Fruit fly (Drosophila melanogaster) whole organism, wandering third instar larva: Measurements from ENCODE around the gene Kap-alpha3.

Experiments used
- Abd-B ChIP-seq: fragments of >200 bp; optimal IDR thresholded peaks from 2 replicates; lab custom pipeline; 2017; ENCODE audit warnings: missing biosample characterization, missing genetic modification characterization
- CG32264 ChIP-seq: fragments of 200-800 bp; sonication (Bioruptor generic); optimal IDR thresholded peaks from 2 replicates; lab custom pipeline; 2016; ENCODE audit warnings: missing biosample characterization, missing genetic modification characterization
- CG9705 ChIP-seq: fragments of 200-800 bp; sonication (Bioruptor generic); optimal IDR thresholded peaks from 2 replicates; lab custom pipeline; 2018; ENCODE audit warnings: missing biosample characterization, mild to moderate bottlenecking, missing genetic modification characterization
- CrebA ChIP-seq: fragments of 200-800 bp; sonication (Bioruptor generic); optimal IDR thresholded peaks from 2 replicates; lab custom pipeline; 2016; ENCODE audit warnings: missing biosample characterization, mild to moderate bottlenecking, missing genetic modification characterization, borderline replicate concordance
- Dfd ChIP-seq: fragments of >200 bp; optimal IDR thresholded peaks from 2 replicates; lab custom pipeline; 2017; ENCODE audit warnings: missing biosample characterization, missing genetic modification characterization
- Dif ChIP-seq: fragments of 200-275, 200-300 bp; sonication (Bioruptor generic); optimal IDR thresholded peaks from 2 replicates; lab custom pipeline; 2018; ENCODE audit warnings: missing biosample characterization, missing genetic modification characterization; ENCODE audit not compliant: partially characterized antibody
- GATAd ChIP-seq: sonication (Bioruptor generic); optimal IDR thresholded peaks from 2 replicates; lab custom pipeline; 2016; ENCODE audit warnings: missing biosample characterization, missing genetic modification characterization
- HLH106 ChIP-seq: fragments of 200-800 bp; optimal IDR thresholded peaks from 3 replicates; lab custom pipeline; 2019; ENCODE audit warnings: missing biosample characterization, mild to moderate bottlenecking, missing genetic modification characterization, moderate library complexity
- Hnf4 ChIP-seq: fragments of 200-800 bp; sonication (Bioruptor generic); optimal IDR thresholded peaks from 2 replicates; lab custom pipeline; 2016; ENCODE audit warnings: missing biosample characterization, mild to moderate bottlenecking, missing genetic modification characterization
- Hr78 ChIP-seq: fragments of >200 bp; optimal IDR thresholded peaks from 2 replicates; lab custom pipeline; 2017; ENCODE audit warnings: missing biosample characterization, missing genetic modification characterization
- Hr83 ChIP-seq: fragments of 200-300 bp; sonication (Bioruptor generic); optimal IDR thresholded peaks from 2 replicates; lab custom pipeline; 2016; ENCODE audit warnings: missing biosample characterization, mild to moderate bottlenecking, missing genetic modification characterization, moderate library complexity; ENCODE audit not compliant: poor library complexity, severe bottlenecking
- Jra ChIP-seq: sonication (Bioruptor generic); optimal IDR thresholded peaks from 2 replicates; lab custom pipeline; 2016; ENCODE audit warnings: missing biosample characterization, missing genetic modification characterization
- Mio ChIP-seq: sonication (Bioruptor generic); optimal IDR thresholded peaks from 2 replicates; lab custom pipeline; 2016; ENCODE audit warnings: missing biosample characterization, missing genetic modification characterization
- Myc ChIP-seq: fragments of >200 bp; optimal IDR thresholded peaks from 2 replicates; lab custom pipeline; 2017
- N ChIP-seq: fragments of >200 bp; optimal IDR thresholded peaks from 2 replicates; lab custom pipeline; 2018; ENCODE audit warnings: missing biosample characterization, missing external identifiers, missing genetic modification characterization
- OdsH ChIP-seq: fragments of 200-800 bp; sonication (Bioruptor generic); optimal IDR thresholded peaks from 2 replicates; lab custom pipeline; 2016; ENCODE audit warnings: missing biosample characterization, mild to moderate bottlenecking, missing genetic modification characterization
- Rel ChIP-seq, 2 experiments: fragments of 200-800 bp; sonication (Bioruptor generic) in 1 of 2; optimal IDR thresholded peaks; 2 replicates in 1 of 2; 3 replicates in 1 of 2; lab custom pipeline; 2016 to 2019; ENCODE audit warnings: mild to moderate bottlenecking in 2 of 2, missing biosample characterization in 2 of 2, missing genetic modification characterization in 2 of 2, moderate library complexity in 1 of 2
- Sp1 ChIP-seq: fragments of 200-800 bp; sonication (Bioruptor generic); optimal IDR thresholded peaks from 3 replicates; lab custom pipeline; 2019; ENCODE audit warnings: missing biosample characterization, mild to moderate bottlenecking, missing genetic modification characterization, moderate library complexity
- Vsx2 ChIP-seq: fragments of 200-300, 225-300 bp; sonication (Bioruptor generic); optimal IDR thresholded peaks from 2 replicates; lab custom pipeline; 2018; ENCODE audit warnings: missing biosample characterization, missing genetic modification characterization; ENCODE audit not compliant: partially characterized antibody
- br ChIP-seq: fragments of 200-800 bp; sonication (Bioruptor generic); optimal IDR thresholded peaks from 2 replicates; lab custom pipeline; 2016; ENCODE audit warnings: missing biosample characterization, missing genetic modification characterization
- brk ChIP-seq: fragments of 200-800 bp; sonication (Bioruptor generic); optimal IDR thresholded peaks from 2 replicates; lab custom pipeline; 2016; ENCODE audit warnings: missing biosample characterization, mild to moderate bottlenecking, missing genetic modification characterization
- dl ChIP-seq, 2 experiments: fragments of 175-275, 200-275 bp in 1 of 2; fragments of 200-275 bp in 1 of 2; sonication (Bioruptor generic); optimal IDR thresholded peaks; lab custom pipeline; 2018; ENCODE audit warnings: mild to moderate bottlenecking in 2 of 2, missing biosample characterization in 2 of 2, missing genetic modification characterization in 2 of 2, moderate library complexity in 2 of 2; ENCODE audit not compliant: partially characterized antibody in 2 of 2, insufficient read depth in 1 of 2
- dmrt93B ChIP-seq: fragments of 200-800 bp; sonication (Bioruptor generic); optimal IDR thresholded peaks from 2 replicates; lab custom pipeline; 2018; ENCODE audit warnings: missing biosample characterization, mild to moderate bottlenecking, missing genetic modification characterization
- dsf ChIP-seq: sonication (Bioruptor generic); optimal IDR thresholded peaks from 2 replicates; lab custom pipeline; 2016; ENCODE audit warnings: missing biosample characterization, missing genetic modification characterization, borderline replicate concordance
- ey ChIP-seq: fragments of 200-800 bp; sonication (Bioruptor generic); optimal IDR thresholded peaks from 2 replicates; lab custom pipeline; 2016; ENCODE audit warnings: missing biosample characterization, missing genetic modification characterization
- foxo ChIP-seq, 2 experiments: fragments of 200-800 bp; sonication (Bioruptor generic); optimal IDR thresholded peaks; 2 replicates in 1 of 2; 3 replicates in 1 of 2; lab custom pipeline; 2016 to 2017; ENCODE audit warnings: missing biosample characterization in 2 of 2, missing genetic modification characterization in 2 of 2
- fru ChIP-seq: fragments of 200-800 bp; sonication (Bioruptor generic); optimal IDR thresholded peaks from 3 replicates; lab custom pipeline; 2016; ENCODE audit warnings: missing biosample characterization, mild to moderate bottlenecking, missing genetic modification characterization
- h ChIP-seq: fragments of 200-800 bp; sonication (Bioruptor generic); optimal IDR thresholded peaks from 3 replicates; lab custom pipeline; 2016; ENCODE audit warnings: missing biosample characterization, mild to moderate bottlenecking, missing genetic modification characterization
- jim ChIP-seq: fragments of 175-275, 200-325 bp; sonication (Bioruptor generic); optimal IDR thresholded peaks from 2 replicates; lab custom pipeline; 2016; ENCODE audit warnings: missing biosample characterization, mild to moderate bottlenecking, missing genetic modification characterization
- lola ChIP-seq: fragments of >200 bp; optimal IDR thresholded peaks from 2 replicates; lab custom pipeline; 2017; ENCODE audit warnings: missing biosample characterization, missing genetic modification characterization
- pan ChIP-seq: fragments of >200 bp; optimal IDR thresholded peaks from 2 replicates; lab custom pipeline; 2017
- psq ChIP-seq: fragments of 200-800 bp; sonication (Bioruptor generic); optimal IDR thresholded peaks from 3 replicates; lab custom pipeline; 2017; ENCODE audit warnings: missing biosample characterization, mild to moderate bottlenecking, missing genetic modification characterization, moderate library complexity
- rgr ChIP-seq: fragments of 200-800 bp; sonication (Bioruptor generic); optimal IDR thresholded peaks from 3 replicates; lab custom pipeline; 2016; ENCODE audit warnings: missing biosample characterization, mild to moderate bottlenecking, missing genetic modification characterization
- sage ChIP-seq: fragments of 200-800 bp; sonication (Bioruptor generic); optimal IDR thresholded peaks from 2 replicates; lab custom pipeline; 2016; ENCODE audit warnings: missing biosample characterization, mild to moderate bottlenecking, missing genetic modification characterization
- sv ChIP-seq: fragments of 200-800 bp; sonication (Bioruptor generic); optimal IDR thresholded peaks from 3 replicates; lab custom pipeline; 2016; ENCODE audit warnings: missing biosample characterization, missing genetic modification characterization
- tai ChIP-seq: sonication (Bioruptor generic); optimal IDR thresholded peaks from 2 replicates; lab custom pipeline; 2016; ENCODE audit warnings: missing biosample characterization, missing genetic modification characterization
- usp ChIP-seq: fragments of >200 bp; optimal IDR thresholded peaks from 2 replicates; lab custom pipeline; 2017; ENCODE audit warnings: missing biosample characterization, missing genetic modification characterization
- woc ChIP-seq: sonication (Bioruptor generic); optimal IDR thresholded peaks from 2 replicates; lab custom pipeline; 2016; ENCODE audit warnings: missing biosample characterization, mild to moderate bottlenecking, missing genetic modification characterization

The Kap-alpha3 gene

DNA sequence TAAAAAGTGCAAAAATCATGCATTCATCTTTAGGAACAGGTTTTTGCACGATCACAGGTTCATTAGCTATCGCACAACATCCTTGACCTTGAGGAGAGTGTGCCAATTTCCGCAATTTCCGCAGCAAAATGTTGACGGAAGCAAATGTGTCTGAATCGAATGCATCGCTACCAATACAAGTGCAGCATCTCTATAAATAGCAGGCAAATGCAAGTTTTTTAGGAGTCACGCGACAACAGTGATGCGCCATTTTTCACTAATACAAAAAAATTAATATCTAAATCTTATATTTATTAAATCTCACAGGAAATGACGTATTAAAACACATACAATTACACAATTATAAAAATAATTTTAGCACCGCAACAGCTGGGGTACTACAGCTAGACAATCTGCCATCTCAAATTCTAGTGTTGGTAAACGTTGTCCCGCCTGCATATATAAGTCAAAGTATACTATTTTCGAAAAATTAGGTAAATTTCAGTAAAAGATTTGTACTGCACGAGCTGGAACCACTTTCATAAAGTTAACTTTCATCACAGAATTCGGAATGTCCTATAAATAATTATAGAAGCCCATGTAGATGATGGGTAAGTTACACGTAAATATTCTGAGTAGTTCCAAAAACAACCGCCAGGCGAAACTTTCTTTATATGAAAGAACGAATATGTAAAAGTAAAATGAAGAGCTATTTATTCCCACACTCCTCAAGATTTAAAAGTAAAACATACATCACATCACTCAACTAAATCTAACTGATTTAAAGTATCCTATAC, 3.5 kb downstream of the Kap-alpha3 start, which contains the start of gene CG9399:
TSS of gene CG9399 (minus strand) at position 400 of the 776 bp plus-strand sequence.
- TF ChIP-seq jim (GFP tag; lab: Kevin White, UChicago) (peak; percentile 52), usp (GFP tag; lab: Kevin White, UChicago) (no peak), foxo (GFP tag; optimal IDR thresholded peaks at IDR 0.05; lab: Kevin White, UChicago) (peak in 1 of 2 experiments; percentile 98), Hr78 (GFP tag; lab: Kevin White, UChicago) (no peak), Hr83 (GFP tag; lab: Kevin White, UChicago) (peak; percentile 87), Jra (GFP tag; lab: Kevin White, UChicago) (peak; percentile 95), Dif (GFP tag; lab: Kevin White, UChicago) (no peak), brk (GFP tag; lab: Kevin White, UChicago) (peak; percentile 95), Dfd (no peak), dl (GFP tag; optimal IDR thresholded peaks at IDR 0.05; lab: Kevin White, UChicago; ENCODE audit: insufficient read depth in 1 of 2, partially characterized antibody in 2 of 2) (no peak), woc (GFP tag; lab: Kevin White, UChicago) (peak; percentile 88), Sp1 (GFP tag; lab: Kevin White, UChicago) (peak; percentile 96), CG9705 (GFP tag; lab: Kevin White, UChicago) (peak; percentile 88), N (GFP tag; lab: Kevin White, UChicago) (no peak), lola (GFP tag; lab: Kevin White, UChicago) (no peak), dsf (GFP tag; lab: Kevin White, UChicago) (peak; percentile 94), h (peak; percentile 97), fru (GFP tag; lab: Kevin White, UChicago) (peak; percentile 94), CG32264 (peak; percentile 86), ey (GFP tag; lab: Kevin White, UChicago) (peak; percentile 95), Mio (peak; percentile 83), OdsH (GFP tag; lab: Kevin White, UChicago) (peak; percentile 96), psq (GFP tag; lab: Kevin White, UChicago) (peak; percentile 94), HLH106 (tag; lab: Kevin White, UChicago) (peak; percentile 97), tai (GFP tag; lab: Kevin White, UChicago) (no peak), sage (peak; percentile 89), CrebA (GFP tag; lab: Kevin White, UChicago) (no peak), dmrt93B (GFP tag; lab: Kevin White, UChicago) (peak; percentile 95), Abd-B (GFP tag; lab: Kevin White, UChicago) (no peak), Rel (GFP tag; optimal IDR thresholded peaks at IDR 0.05; lab: Kevin White, UChicago) (peak; percentile 77), Rel (tag; optimal IDR thresholded peaks at IDR 0.05; lab: Kevin White, UChicago) (peak; percentile 74), GATAd (peak; percentile 92), Hnf4 (GFP tag; lab: Kevin White, UChicago) (peak; percentile 97), br (peak; percentile 96), Myc (lab: Kevin White, UChicago) (peak; percentile 97), Vsx2 (GFP tag; lab: Kevin White, UChicago) (no peak), rgr (GFP tag; lab: Kevin White, UChicago) (peak; percentile 98), sv (GFP tag; lab: Kevin White, UChicago) (peak; percentile 98), pan (no peak)
- TF ChIP-seq, all 38 proteins: peak for 26
